Worm (Caenorhabditis elegans) whole organism, L4 larva: Measurements from ENCODE around the gene C01G12.9.
A peak's percentile ranks its signal among the peaks of the same experiment; 100 is the strongest.

ENCODE experiments used
- F10B5.3 ChIP-seq: sonication (generic microtip); optimal IDR thresholded peaks from 2 replicates; lab custom pipeline; 2016; ENCODE audit warnings: mild to moderate bottlenecking, missing genetic modification characterization, missing compliant biosample characterization
- F26F4.8 ChIP-seq: fragments of 200-800 bp; sonication (Bioruptor generic); conservative IDR thresholded peaks from 2 replicates; pipeline ENCODE4 v1.3.6; 2022; ENCODE audit warnings: missing genetic modification characterization, missing compliant biosample characterization
- F49E8.2 ChIP-seq: sonication (generic microtip); optimal IDR thresholded peaks from 2 replicates; lab custom pipeline; 2016; ENCODE audit warnings: missing compliant biosample characterization, mild to moderate bottlenecking, missing genetic modification characterization, borderline replicate concordance
- R02D3.7 ChIP-seq: fragments of 150-350 bp; sonication (generic microtip); optimal IDR thresholded peaks from 3 replicates; lab custom pipeline; 2014; ENCODE audit warnings: missing biosample characterization, missing genetic modification characterization
- T26A8.4 ChIP-seq: fragments of 200-800 bp; sonication (Bioruptor generic); IDR thresholded peaks from 2 replicates; pipeline ENCODE4 v1.3.6; 2022; ENCODE audit warnings: missing genetic modification characterization, missing compliant biosample characterization
- Y105C5A.15 ChIP-seq: fragments of 200-800 bp; sonication (Bioruptor generic); IDR thresholded peaks from 2 replicates; pipeline ENCODE4 v1.3.6; 2022; ENCODE audit warnings: missing genetic modification characterization, missing compliant biosample characterization
- aly-2 ChIP-seq: sonication (generic microtip); optimal IDR thresholded peaks from 2 replicates; lab custom pipeline; 2018; ENCODE audit warnings: missing biosample characterization, missing genetic modification characterization
- ama-1 ChIP-seq: fragments of 150-350 bp; optimal IDR thresholded peaks from 2 replicates; lab custom pipeline; 2014; ENCODE audit warnings: inconsistent platforms, mixed read lengths
- ceh-28 ChIP-seq: fragments of 150-350 bp; optimal IDR thresholded peaks from 2 replicates; lab custom pipeline; 2014; ENCODE audit warnings: missing biosample characterization, missing genetic modification reagents, missing genetic modification characterization
- ceh-44 ChIP-seq: fragments of 200-800 bp; sonication (Bioruptor generic); IDR thresholded peaks from 2 replicates; pipeline ENCODE4 v1.3.6; 2022; ENCODE audit warnings: missing genetic modification reagents, missing genetic modification characterization, missing compliant biosample characterization
- daf-12 ChIP-seq: fragments of 150-350 bp; optimal IDR thresholded peaks from 2 replicates; lab custom pipeline; 2014; ENCODE audit warnings: missing biosample characterization, missing genetic modification reagents, missing genetic modification characterization
- daf-16 ChIP-seq, 3 experiments: sonication (generic microtip); optimal IDR thresholded peaks; 2 replicates each; lab custom pipeline; 2016 to 2017; ENCODE audit warnings: missing genetic modification characterization in 3 of 3, missing genetic modification reagents in 3 of 3, mild to moderate bottlenecking in 2 of 3, missing compliant biosample characterization in 2 of 3, missing biosample characterization in 1 of 3, moderate library complexity in 1 of 3
- dmd-8 ChIP-seq: fragments of 200-800 bp; sonication (Bioruptor generic); IDR thresholded peaks from 2 replicates; pipeline ENCODE4 v1.3.6; 2022; ENCODE audit warnings: missing genetic modification characterization, missing compliant biosample characterization
- dmd-9 ChIP-seq: fragments of 200-800 bp; sonication (Bioruptor generic); IDR thresholded peaks from 2 replicates; pipeline ENCODE4 v1.3.6; 2022; ENCODE audit warnings: missing genetic modification reagents, missing genetic modification characterization, missing compliant biosample characterization
- dpl-1 ChIP-seq: fragments of 150-350 bp; optimal IDR thresholded peaks from 2 replicates; lab custom pipeline; 2014; ENCODE audit warnings: missing biosample characterization, missing genetic modification reagents, missing genetic modification characterization
- dve-1 ChIP-seq: sonication (generic microtip); optimal IDR thresholded peaks from 2 replicates; lab custom pipeline; 2017; ENCODE audit warnings: antibody characterized with exemption, mild to moderate bottlenecking, missing genetic modification characterization, missing compliant biosample characterization; ENCODE audit not compliant: insufficient read depth
- egl-43 ChIP-seq: fragments of 200-800 bp; sonication (Bioruptor generic); IDR thresholded peaks from 2 replicates; pipeline ENCODE4 v1.3.6; 2022; ENCODE audit warnings: missing genetic modification reagents, missing genetic modification characterization, missing compliant biosample characterization
- fkh-10 ChIP-seq: fragments of 150-350 bp; optimal IDR thresholded peaks from 2 replicates; lab custom pipeline; 2014; ENCODE audit warnings: missing biosample characterization, missing genetic modification reagents, missing genetic modification characterization
- hlh-11 ChIP-seq: fragments of 200-800 bp; sonication (Bioruptor generic); optimal IDR thresholded peaks from 2 replicates; lab custom pipeline; 2018; ENCODE audit warnings: mild to moderate bottlenecking, missing genetic modification characterization, missing compliant biosample characterization
- hlh-30 ChIP-seq: sonication (generic microtip); optimal IDR thresholded peaks from 2 replicates; lab custom pipeline; 2017; ENCODE audit warnings: antibody characterized with exemption, mild to moderate bottlenecking, missing genetic modification characterization, missing compliant biosample characterization; ENCODE audit not compliant: insufficient read depth
- jun-1 ChIP-seq: fragments of 150-350 bp; optimal IDR thresholded peaks from 2 replicates; lab custom pipeline; 2014; ENCODE audit warnings: missing biosample characterization, missing genetic modification reagents, missing genetic modification characterization
- lin-13 ChIP-seq: fragments of 150-350 bp; optimal IDR thresholded peaks from 2 replicates; lab custom pipeline; 2014; ENCODE audit warnings: missing biosample characterization, missing genetic modification reagents, missing genetic modification characterization
- lin-39 ChIP-seq: fragments of 150-350 bp; optimal IDR thresholded peaks from 2 replicates; lab custom pipeline; 2014; ENCODE audit warnings: missing biosample characterization, missing genetic modification reagents, missing genetic modification characterization
- lir-3 ChIP-seq: sonication (generic microtip); optimal IDR thresholded peaks from 2 replicates; lab custom pipeline; 2016; ENCODE audit warnings: mild to moderate bottlenecking, missing genetic modification characterization, missing compliant biosample characterization
- lsy-2 ChIP-seq, 2 experiments: fragments of 150-350 bp in 1 of 2; sonication (generic microtip) in 1 of 2; optimal IDR thresholded peaks; 2 replicates each; lab custom pipeline; 2014 to 2017; ENCODE audit warnings: missing biosample characterization in 2 of 2, missing genetic modification characterization in 2 of 2
- madf-5 ChIP-seq, 2 experiments: fragments of 200-800 bp; sonication (Bioruptor generic); IDR thresholded peaks; 2 replicates each; pipeline ENCODE4 v1.3.6; 2022; ENCODE audit warnings: missing compliant biosample characterization in 2 of 2, missing genetic modification characterization in 2 of 2
- nhr-10 ChIP-seq: fragments of 150-350 bp; optimal IDR thresholded peaks from 2 replicates; lab custom pipeline; 2014; ENCODE audit warnings: missing biosample characterization, missing genetic modification characterization
- nhr-102 ChIP-seq: sonication (generic microtip); optimal IDR thresholded peaks from 2 replicates; lab custom pipeline; 2016; ENCODE audit warnings: mild to moderate bottlenecking, missing genetic modification characterization, moderate library complexity, missing compliant biosample characterization
- nhr-6 ChIP-seq: fragments of 150-350 bp; optimal IDR thresholded peaks from 2 replicates; lab custom pipeline; 2014; ENCODE audit warnings: missing biosample characterization, missing genetic modification characterization
- nhr-77 ChIP-seq: fragments of 150-350 bp; optimal IDR thresholded peaks from 2 replicates; lab custom pipeline; 2014; ENCODE audit warnings: missing biosample characterization, missing genetic modification characterization
- sdz-12 ChIP-seq: fragments of 200-800 bp; sonication (Bioruptor generic); optimal IDR thresholded peaks from 2 replicates; lab custom pipeline; 2018; ENCODE audit warnings: mild to moderate bottlenecking, missing genetic modification characterization, missing compliant biosample characterization
- set-16 ChIP-seq: fragments of 200-800 bp; sonication (Bioruptor generic); IDR thresholded peaks from 2 replicates; pipeline ENCODE4 v1.3.6; 2022; ENCODE audit warnings: missing genetic modification reagents, missing genetic modification characterization, missing compliant biosample characterization
- skn-1 ChIP-seq: fragments of 150-350 bp; optimal IDR thresholded peaks from 2 replicates; lab custom pipeline; 2014; ENCODE audit warnings: missing biosample characterization, missing genetic modification characterization
- snpc-1.2 ChIP-seq: fragments of 200-800 bp; sonication (Bioruptor generic); IDR thresholded peaks from 2 replicates; pipeline ENCODE4 v1.3.6; 2022; ENCODE audit warnings: missing genetic modification reagents, missing genetic modification characterization, missing compliant biosample characterization
- spr-1 ChIP-seq: sonication (generic microtip); optimal IDR thresholded peaks from 2 replicates; lab custom pipeline; 2016; ENCODE audit warnings: mild to moderate bottlenecking, missing genetic modification characterization, missing compliant biosample characterization
- tag-97 ChIP-seq: fragments of 200-800 bp; sonication (Bioruptor generic); IDR thresholded peaks from 2 replicates; pipeline ENCODE4 v1.3.6; 2022; ENCODE audit warnings: missing genetic modification characterization, missing compliant biosample characterization
- tra-1 ChIP-seq: fragments of 200-800 bp; sonication (Bioruptor generic); IDR thresholded peaks from 2 replicates; pipeline ENCODE4 v1.3.6; 2022; ENCODE audit warnings: missing genetic modification reagents, missing genetic modification characterization, missing compliant biosample characterization
- unc-62 ChIP-seq, 3 experiments: fragments of 150-350 bp in 1 of 3; sonication (generic microtip); optimal IDR thresholded peaks in 2 of 3; peaks in 1 of 3; 1 replicate in 1 of 3; 2 replicates in 2 of 3; lab custom pipeline; 2014 to 2017; ENCODE audit warnings: missing biosample characterization in 3 of 3, missing genetic modification characterization in 3 of 3, missing genetic modification reagents in 3 of 3, missing genotype in 1 of 3
- zag-1 ChIP-seq: fragments of 150-350 bp; optimal IDR thresholded peaks from 2 replicates; lab custom pipeline; 2014; ENCODE audit warnings: missing biosample characterization, missing genetic modification characterization
- zfp-2 ChIP-seq: sonication (generic microtip); optimal IDR thresholded peaks from 2 replicates; lab custom pipeline; 2016; ENCODE audit warnings: mild to moderate bottlenecking, missing genetic modification characterization, missing compliant biosample characterization
- zfp-3 ChIP-seq: fragments of 200-800 bp; sonication (Bioruptor generic); conservative IDR thresholded peaks from 2 replicates; pipeline ENCODE4 v1.3.6; 2022; ENCODE audit warnings: missing genetic modification reagents, missing genetic modification characterization, missing compliant biosample characterization

Gene C01G12.9

ce11 chrII:14573315-14573714, 5.5 kb upstream of the C01G12.9 start, which contains the start of gene madf-5:
madf-5 (plus strand) TSS chrII:14573615.
- TF ChIP-seq R02D3.7 (tag; lab: Kevin White, UChicago) = no peak
- TF ChIP-seq daf-12 = no peak
- no peak for TF ChIP-seq zfp-2 (tag; lab: Kevin White, UChicago)
- no peak for TF ChIP-seq ceh-28 (tag; lab: Kevin White, UChicago)
- no peak for TF ChIP-seq hlh-30 (tag; lab: Kevin White, UChicago)
- TF ChIP-seq ama-1 (lab: Kevin White, UChicago) = no peak
- no peak for TF ChIP-seq snpc-1.2
- TF ChIP-seq sdz-12 = no peak
- TF ChIP-seq madf-5 (GFP tag; IDR thresholded peaks at IDR 0.05; lab: Robert Waterston, UW) = no peak
- TF ChIP-seq fkh-10 (GFP tag; lab: Kevin White, UChicago) = no peak
- no peak for TF ChIP-seq F26F4.8 (GFP tag; lab: Robert Waterston, UW)
- TF ChIP-seq nhr-102 = no peak
- TF ChIP-seq dpl-1 (GFP tag; lab: Kevin White, UChicago) = no peak
- TF ChIP-seq lir-3 (tag; lab: Kevin White, UChicago) = no peak
- no peak for TF ChIP-seq Y105C5A.15 (GFP tag; lab: Robert Waterston, UW)
- TF ChIP-seq lsy-2 (tag; optimal IDR thresholded peaks at IDR 0.05; lab: Kevin White, UChicago) = no peak
- no peak for TF ChIP-seq skn-1 (tag; lab: Kevin White, UChicago)
- TF ChIP-seq nhr-6 (tag; lab: Kevin White, UChicago) = no peak

ce11 chrII:14574790-14575189, 4.0 kb upstream of the C01G12.9 start:
- 0 out of 2 replicates have a peak, but pooled peaks have one; percentile 63 for TF ChIP-seq egl-43 (GFP tag; lab: Robert Waterston, UW)
- no peak for TF ChIP-seq dmd-9
- TF ChIP-seq T26A8.4 = 0 out of 2 replicates have a peak, but pooled peaks have one; percentile 16
- no peak for TF ChIP-seq daf-16 (GFP tag; optimal IDR thresholded peaks at IDR 0.05; lab: Kevin White, UChicago)
- TF ChIP-seq daf-16 (tag; optimal IDR thresholded peaks at IDR 0.05; lab: Kevin White, UChicago) = no peak
- TF ChIP-seq set-16 = peak; percentile 73
- no peak for TF ChIP-seq aly-2 (tag; lab: Kevin White, UChicago)
- 0 out of 2 replicates have a peak, but pooled peaks have one; percentile 6 for TF ChIP-seq dmd-8
- no peak for TF ChIP-seq F26F4.8 (GFP tag; lab: Robert Waterston, UW)
- TF ChIP-seq hlh-11 (tag; lab: Kevin White, UChicago) = no peak
- TF ChIP-seq madf-5 (GFP tag; IDR thresholded peaks at IDR 0.05; lab: Robert Waterston, UW) = 0 out of 4 replicates have a peak, but pooled peaks of 1 of the 2 experiments have one; percentile 64
- no peak for TF ChIP-seq ama-1 (lab: Kevin White, UChicago)
- TF ChIP-seq F49E8.2 (tag; lab: Kevin White, UChicago) = no peak
- no peak for TF ChIP-seq jun-1 (tag; lab: Kevin White, UChicago)
- TF ChIP-seq spr-1 (tag; lab: Kevin White, UChicago) = no peak

ce11 chrII:14576429-14576828, 2.4 kb upstream of the C01G12.9 start, which contains the start of gene C01G12.13:
C01G12.13 (plus strand) TSS chrII:14576729.
- TF ChIP-seq set-16 (no peak), dmd-9 (no peak), tag-97 (no peak), tra-1 (no peak), F10B5.3 (tag; lab: Kevin White, UChicago) (no peak), lin-39 (tag; lab: Kevin White, UChicago) (no peak), sdz-12 (no peak), zfp-2 (tag; lab: Kevin White, UChicago) (no peak), nhr-77 (tag; lab: Kevin White, UChicago) (no peak), zfp-3 (GFP tag; lab: Robert Waterston, UW) (no peak), egl-43 (GFP tag; lab: Robert Waterston, UW) (no peak), dve-1 (no peak), ceh-44 (GFP tag; lab: Robert Waterston, UW) (no peak), lin-13 (GFP tag; lab: Kevin White, UChicago) (no peak), zag-1 (tag; lab: Kevin White, UChicago) (no peak), ceh-28 (tag; lab: Kevin White, UChicago) (no peak), lsy-2 (tag; optimal IDR thresholded peaks at IDR 0.05; lab: Kevin White, UChicago) (no peak), unc-62 (GFP tag; optimal IDR thresholded peaks at IDR 0.05 in 1 of 2; lab: Kevin White, UChicago) (no peak), unc-62 (tag; optimal IDR thresholded peaks at IDR 0.05; lab: Kevin White, UChicago) (no peak), nhr-10 (tag; lab: Kevin White, UChicago) (no peak)
